Worm (Caenorhabditis elegans): Measurements from ENCODE around the gene F56D6.13.
A peak's percentile ranks its signal among the peaks of the same experiment; 100 is the strongest.
"Not testable (repeated sequence)": the region's sequence is repeated elsewhere in the genome, so short reads cannot be mapped to it uniquely, and the experiment has no call there.

Gene F56D6.13

ce11 chrIV:3932408-3932807, 23.2 kb downstream of the F56D6.13 start, which contains the start of gene clec-70:
TSS of gene clec-70 (plus strand) at chrIV:3932708.
- TF ChIP-seq F44E2.7 (GFP tag; IDR thresholded peaks at IDR 0.05); daf-16 (GFP tag; optimal IDR thresholded peaks at IDR 0.05); daf-16 (tag; optimal IDR thresholded peaks at IDR 0.05); nhr-76 (tag; optimal IDR thresholded peaks at IDR 0.05): not testable (repeated sequence)

ce11 chrIV:3937097-3937496, 27.9 kb downstream of the F56D6.13 start, which contains the start of gene clec-71:
TSS of gene clec-71 (plus strand) at chrIV:3937458.
- TF ChIP-seq aha-1 (tag), result peak; percentile 57
- TF ChIP-seq ceh-62 (tag; optimal IDR thresholded peaks at IDR 0.05), result no peak
- no peak for TF ChIP-seq lin-1 (GFP tag; IDR thresholded peaks at IDR 0.05)
- TF ChIP-seq ceh-82 (tag; optimal IDR thresholded peaks at IDR 0.05), result no peak
- TF ChIP-seq unc-130 (GFP tag; optimal IDR thresholded peaks at IDR 0.05), result no peak
- TF ChIP-seq daf-19 (GFP tag; conservative IDR thresholded peaks at IDR 0.05), result no peak
- TF ChIP-seq nhr-237 (tag; optimal IDR thresholded peaks at IDR 0.05), result no peak
- TF ChIP-seq ZK337.2 (GFP tag; IDR thresholded peaks at IDR 0.05), result no peak
- TF ChIP-seq jun-1 (tag; optimal IDR thresholded peaks at IDR 0.05), result no peak
- peak in 1 of 2 experiments; percentile 55 for TF ChIP-seq unc-62 (GFP tag; optimal IDR thresholded peaks at IDR 0.05 in 1 of 2)
- no peak for TF ChIP-seq unc-62 (tag; optimal IDR thresholded peaks at IDR 0.05)
- no peak for TF ChIP-seq zip-2 (tag; optimal IDR thresholded peaks at IDR 0.05)
- TF ChIP-seq lim-7 (GFP tag; IDR thresholded peaks at IDR 0.05), result no peak

- TF ChIP-seq aha-1 (tag) (peak; percentile 87), aly-2 (tag; optimal IDR thresholded peaks at IDR 0.05) (no peak), unc-62 (GFP tag; optimal IDR thresholded peaks at IDR 0.05 in 1 of 2) (peak in 1 of 2 experiments; percentile 35), unc-62 (tag; optimal IDR thresholded peaks at IDR 0.05) (no peak), lin-1 (GFP tag; IDR thresholded peaks at IDR 0.05) (no peak), D1046.2 (GFP tag; IDR thresholded peaks at IDR 0.05) (no peak), ztf-7 (tag; optimal IDR thresholded peaks at IDR 0.05) (no peak), zip-11 (GFP tag; IDR thresholded peaks at IDR 0.05) (no peak), lin-15B (tag; optimal IDR thresholded peaks at IDR 0.05) (no peak), Y105C5A.15 (GFP tag; IDR thresholded peaks at IDR 0.05) (no peak), mep-1 (tag; optimal IDR thresholded peaks at IDR 0.05) (no peak), nhr-28 (tag; optimal IDR thresholded peaks at IDR 0.05) (peak; percentile 87), ctbp-1 (GFP tag; IDR thresholded peaks at IDR 0.05) (no peak), nhr-77 (tag; optimal IDR thresholded peaks at IDR 0.05) (peak; percentile 54), madf-5 (GFP tag; IDR thresholded peaks at IDR 0.05) (no peak), F44E2.7 (GFP tag; IDR thresholded peaks at IDR 0.05) (no peak), pqm-1 (tag; optimal IDR thresholded peaks at IDR 0.05) (peak; percentile 6), duxl-1 (tag; optimal IDR thresholded peaks at IDR 0.05; ENCODE audit: poor library complexity) (no peak)
These were observed 32.6 kb downstream of the F56D6.13 start, which contains the start of gene clec-174 for ce11 chrIV:3941658-3942328. TSS of gene clec-174 (minus strand) at chrIV:3941708.

- TF ChIP-seq zip-11 (GFP tag; IDR thresholded peaks at IDR 0.05) (no peak), madf-9 (GFP tag; conservative IDR thresholded peaks at IDR 0.05) (no peak), ZK337.2 (GFP tag; IDR thresholded peaks at IDR 0.05) (no peak), ceh-20 (GFP tag; IDR thresholded peaks at IDR 0.05) (no peak), spr-3 (GFP tag; optimal IDR thresholded peaks at IDR 0.05) (no peak), lin-29 (GFP tag; IDR thresholded peaks at IDR 0.05) (no peak), nhr-48 (tag; optimal IDR thresholded peaks at IDR 0.05) (no peak)
These were observed 33.8 kb downstream of the F56D6.13 start, which contains the start of gene Y46C8AL.11 for ce11 chrIV:3943003-3943402. TSS of gene Y46C8AL.11 (plus strand) at chrIV:3943303.

- TF ChIP-seq tra-1 (GFP tag; IDR thresholded peaks at IDR 0.05) (0 out of 2 replicates have a peak, but pooled peaks have one; percentile 31), pqm-1 (tag; optimal IDR thresholded peaks at IDR 0.05) (peak; percentile 98), nhr-28 (tag; optimal IDR thresholded peaks at IDR 0.05) (peak; percentile 99), lin-1 (GFP tag; IDR thresholded peaks at IDR 0.05) (peak; percentile 49; the same call in 1 of the 2 replicates), mdl-1 (tag; optimal IDR thresholded peaks at IDR 0.05) (peak in 1 of 2 experiments; percentile 50), nhr-77 (tag; optimal IDR thresholded peaks at IDR 0.05) (peak; percentile 88), daf-16 (GFP tag; optimal IDR thresholded peaks at IDR 0.05) (no peak), daf-16 (tag; optimal IDR thresholded peaks at IDR 0.05) (peak; percentile 97), php-3 (GFP tag; IDR thresholded peaks at IDR 0.05) (peak; percentile 34; the same call in 1 of the 2 replicates), hif-1 (tag; optimal IDR thresholded peaks at IDR 0.05) (no peak), unc-62 (GFP tag; optimal IDR thresholded peaks at IDR 0.05 in 1 of 2) (peak in 1 of 2 experiments; percentile 51), unc-62 (tag; optimal IDR thresholded peaks at IDR 0.05) (no peak), hlh-11 (tag; optimal IDR thresholded peaks at IDR 0.05) (peak; percentile 66), dmd-6 (GFP tag; IDR thresholded peaks at IDR 0.05) (peak; percentile 92), nhr-10 (tag; optimal IDR thresholded peaks at IDR 0.05) (no peak), dpl-1 (GFP tag; optimal IDR thresholded peaks at IDR 0.05) (no peak)
These were observed 35.2 kb downstream of the F56D6.13 start, which contains the start of gene clec-72 for ce11 chrIV:3944459-3944858. TSS of gene clec-72 (plus strand) at chrIV:3944816.
